Worm (Caenorhabditis elegans) whole organism, L1 larva: ENCODE data around the gene art-1.

Source experiments
- ama-1 ChIP-seq: fragments of 150-350 bp; optimal IDR thresholded peaks from 2 replicates; lab custom pipeline; 2014
- ceh-82 ChIP-seq, 3 experiments: fragments of 150-350 bp in 1 of 3; sonication (generic microtip) in 2 of 3; optimal IDR thresholded peaks; 2 replicates each; lab custom pipeline; 2014 to 2017; ENCODE audit warnings: missing biosample characterization in 3 of 3, missing genetic modification characterization in 3 of 3
- dpl-1 ChIP-seq, 3 experiments: fragments of 150-350 bp in 2 of 3; sonication (generic microtip) in 1 of 3; optimal IDR thresholded peaks; 2 replicates each; lab custom pipeline; 2014 to 2017; ENCODE audit warnings: missing biosample characterization in 3 of 3, missing genetic modification characterization in 3 of 3, missing genetic modification reagents in 3 of 3
- egl-27 ChIP-seq, 2 experiments: fragments of 150-350 bp in 1 of 2; sonication (generic microtip); optimal IDR thresholded peaks; 3 replicates each; lab custom pipeline; 2017 to 2018; ENCODE audit warnings: missing biosample characterization in 2 of 2, missing genetic modification characterization in 2 of 2, missing genetic modification reagents in 2 of 2
- elt-3 ChIP-seq, 6 experiments: fragments of 150-350 bp in 1 of 6; sonication (generic microtip); optimal IDR thresholded peaks; 2 replicates each; lab custom pipeline; 2017 to 2018; ENCODE audit warnings: missing biosample characterization in 6 of 6, missing genetic modification characterization in 6 of 6, inconsistent platforms in 1 of 6
- jun-1 ChIP-seq: fragments of 150-350 bp; optimal IDR thresholded peaks from 2 replicates; lab custom pipeline; 2014; ENCODE audit warnings: missing biosample characterization, missing genetic modification reagents, missing genetic modification characterization
- nhr-11 ChIP-seq: fragments of 150-350 bp; optimal IDR thresholded peaks from 2 replicates; lab custom pipeline; 2014; ENCODE audit warnings: missing biosample characterization, missing genetic modification characterization
- nhr-28 ChIP-seq: fragments of 150-350 bp; optimal IDR thresholded peaks from 2 replicates; lab custom pipeline; 2014; ENCODE audit warnings: missing biosample characterization, missing genetic modification characterization
- pax-3 ChIP-seq: fragments of 200-800 bp; sonication (Bioruptor generic); optimal IDR thresholded peaks from 2 replicates; lab custom pipeline; 2018; ENCODE audit warnings: mild to moderate bottlenecking, missing genetic modification characterization, moderate library complexity, missing compliant biosample characterization
- swsn-7 ChIP-seq: sonication (generic microtip); optimal IDR thresholded peaks from 2 replicates; lab custom pipeline; 2016; ENCODE audit warnings: missing genetic modification characterization, missing compliant biosample characterization
- tlp-1 ChIP-seq: fragments of 150-350 bp; optimal IDR thresholded peaks from 2 replicates; lab custom pipeline; 2014; ENCODE audit warnings: missing biosample characterization, missing genetic modification characterization
- zag-1 ChIP-seq: fragments of 150-350 bp; optimal IDR thresholded peaks from 2 replicates; lab custom pipeline; 2014; ENCODE audit warnings: missing biosample characterization, missing genetic modification characterization

DNA sequence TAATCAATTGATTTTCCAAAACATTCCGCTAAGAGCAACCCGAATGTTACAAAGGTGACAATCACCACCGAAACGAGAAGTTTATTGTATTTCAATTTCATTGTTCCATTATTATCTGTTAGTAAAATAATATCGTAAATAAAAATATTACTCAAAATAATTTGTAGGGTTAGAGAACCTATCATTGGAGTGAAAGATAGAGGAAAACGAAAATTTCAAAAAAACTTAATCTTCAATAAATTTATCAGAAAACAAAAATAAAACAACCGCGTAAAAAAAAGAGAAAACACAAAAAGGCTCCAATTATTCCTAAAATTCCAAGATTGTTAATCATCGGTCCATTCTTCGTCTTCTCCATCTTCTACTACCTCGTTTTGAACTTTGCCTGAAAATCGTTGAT lies 6.5 kb downstream of the art-1 start, which contains the start of gene tra-2:
- TF ChIP-seq egl-27 (tag; optimal IDR thresholded peaks at IDR 0.05; lab: Kevin White, UChicago) (no peak), nhr-28 (tag; lab: Kevin White, UChicago) (no peak), elt-3 (tag; optimal IDR thresholded peaks at IDR 0.05; lab: Kevin White, UChicago) (no peak), pax-3 (tag; lab: Kevin White, UChicago) (no peak), ama-1 (no peak), swsn-7 (tag; lab: Kevin White, UChicago) (no peak), nhr-11 (tag; lab: Kevin White, UChicago) (no peak), jun-1 (tag; lab: Kevin White, UChicago) (no peak), dpl-1 (GFP tag; optimal IDR thresholded peaks at IDR 0.05; lab: Kevin White, UChicago) (no peak), ceh-82 (tag; optimal IDR thresholded peaks at IDR 0.05; lab: Kevin White, UChicago) (no peak), zag-1 (tag; lab: Kevin White, UChicago) (no peak), tlp-1 (tag; lab: Kevin White, UChicago) (no peak)
